Fruit fly (Drosophila melanogaster): ENCODE results near the gene CG7069.

Gene CG7069

dm6 chr3R:22379942-22380341 lies 7.3 kb downstream of the CG7069 start, which contains the start of gene CG34149:
CG34149 (plus strand) TSS chr3R:22380128.
- no peak for TF ChIP-seq D1 (tag; optimal IDR thresholded peaks at IDR 0.05)
- no peak for TF ChIP-seq CG17806 (tag; optimal IDR thresholded peaks at IDR 0.05)
- TF ChIP-seq rn (GFP tag; IDR thresholded peaks at IDR 0.05) = no peak
- TF ChIP-seq CG9948 (tag; optimal IDR thresholded peaks at IDR 0.05) = no peak
- TF ChIP-seq CG34367 (tag; optimal IDR thresholded peaks at IDR 0.05) = no peak
- no peak for TF ChIP-seq CG13204 (GFP tag; optimal IDR thresholded peaks at IDR 0.05)
- no peak for TF ChIP-seq CG8301 (tag; optimal IDR thresholded peaks at IDR 0.05)
- no peak for TF ChIP-seq CG15710 (tag; optimal IDR thresholded peaks at IDR 0.05)
- TF ChIP-seq CG8159 (tag; optimal IDR thresholded peaks at IDR 0.05) = no peak
- no peak for TF ChIP-seq Ets98B (GFP tag; IDR thresholded peaks at IDR 0.05)
- no peak for TF ChIP-seq CG4496 (GFP tag; IDR thresholded peaks at IDR 0.05)
- TF ChIP-seq fd96Ca (GFP tag; IDR thresholded peaks at IDR 0.05) = no peak
- no peak for TF ChIP-seq CG12605 (GFP tag; IDR thresholded peaks at IDR 0.05)
- TF ChIP-seq EcR (GFP tag; optimal IDR thresholded peaks at IDR 0.05) = no peak
- no peak for TF ChIP-seq CG10348 (GFP tag; IDR thresholded peaks at IDR 0.05)
- TF ChIP-seq Pif1A (GFP tag; optimal IDR thresholded peaks at IDR 0.05) = no peak
- TF ChIP-seq Snoo (tag; optimal IDR thresholded peaks at IDR 0.05) = no peak
- no peak for TF ChIP-seq Pif1B (GFP tag; optimal IDR thresholded peaks at IDR 0.05)
- no peak for TF ChIP-seq CG32121 (GFP tag; IDR thresholded peaks at IDR 0.05)
- no peak for TF ChIP-seq CG14655 (GFP tag; optimal IDR thresholded peaks at IDR 0.05)

dm6 chr3R:22381077-22381476 lies 8.4 kb downstream of the CG7069 start, which contains the start of gene CG43342:
CG43342 (plus strand) TSS chr3R:22381340.
- TF ChIP-seq CG4496 (GFP tag; IDR thresholded peaks at IDR 0.05) = no peak

- TF ChIP-seq CG15710 (tag; optimal IDR thresholded peaks at IDR 0.05) (no peak), CG4496 (GFP tag; IDR thresholded peaks at IDR 0.05) (no peak), D1 (tag; optimal IDR thresholded peaks at IDR 0.05) (no peak), CG34367 (tag; optimal IDR thresholded peaks at IDR 0.05) (no peak), Snoo (tag; optimal IDR thresholded peaks at IDR 0.05) (no peak), CG17806 (tag; optimal IDR thresholded peaks at IDR 0.05) (no peak), CG12605 (GFP tag; IDR thresholded peaks at IDR 0.05) (no peak), Ets98B (GFP tag; IDR thresholded peaks at IDR 0.05) (no peak), EcR (GFP tag; optimal IDR thresholded peaks at IDR 0.05) (no peak), rn (GFP tag; IDR thresholded peaks at IDR 0.05) (no peak), CG8159 (tag; optimal IDR thresholded peaks at IDR 0.05) (no peak), CG32121 (GFP tag; IDR thresholded peaks at IDR 0.05) (no peak)
These were observed 9.1 kb downstream of the CG7069 start, which contains the start of gene Gpdh3 for dm6 chr3R:22381735-22382134. Gpdh3 (plus strand) TSS chr3R:22382035.

dm6 chr3R:22389614-22390013 lies 17.0 kb downstream of the CG7069 start, which contains the start of the genes CAH8 and CG7059:
CAH8 (minus strand) TSS chr3R:22389714.
CG7059 (plus strand) TSS chr3R:22389780.
- TF ChIP-seq CG12605 (GFP tag; IDR thresholded peaks at IDR 0.05) = 0 out of 2 replicates have a peak, but pooled peaks have one; percentile 11
- TF ChIP-seq gl (tag; optimal IDR thresholded peaks at IDR 0.05) = no peak

dm6 chr3R:22390109-22390508 lies 17.5 kb downstream of the CG7069 start:
- TF ChIP-seq Pif1B (GFP tag; optimal IDR thresholded peaks at IDR 0.05) = no peak
- TF ChIP-seq Pif1A (GFP tag; optimal IDR thresholded peaks at IDR 0.05) = no peak
- TF ChIP-seq CG15710 (tag; optimal IDR thresholded peaks at IDR 0.05) = no peak
- no peak for TF ChIP-seq Ets98B (GFP tag; IDR thresholded peaks at IDR 0.05)
- no peak for TF ChIP-seq CG4496 (GFP tag; IDR thresholded peaks at IDR 0.05)
- TF ChIP-seq CG8301 (tag; optimal IDR thresholded peaks at IDR 0.05) = no peak
- no peak for TF ChIP-seq CG34367 (tag; optimal IDR thresholded peaks at IDR 0.05)
- TF ChIP-seq fd96Ca (GFP tag; IDR thresholded peaks at IDR 0.05) = no peak

dm6 chr3R:22394004-22394403 lies 21.4 kb downstream of the CG7069 start, which contains the start of gene CG13857:
CG13857 (minus strand) TSS chr3R:22394104.
- TF ChIP-seq Pif1B (GFP tag; optimal IDR thresholded peaks at IDR 0.05) = no peak
- TF ChIP-seq rn (GFP tag; IDR thresholded peaks at IDR 0.05) = no peak
- TF ChIP-seq Pif1A (GFP tag; optimal IDR thresholded peaks at IDR 0.05) = no peak
- TF ChIP-seq CG34367 (tag; optimal IDR thresholded peaks at IDR 0.05) = no peak
- TF ChIP-seq CG12605 (GFP tag; IDR thresholded peaks at IDR 0.05) = no peak
- no peak for TF ChIP-seq CG8159 (tag; optimal IDR thresholded peaks at IDR 0.05)
- TF ChIP-seq fd96Ca (GFP tag; IDR thresholded peaks at IDR 0.05) = no peak

dm6 chr3R:22395409-22396178 lies 23.0 kb downstream of the CG7069 start:
- TF ChIP-seq fd96Ca (GFP tag; IDR thresholded peaks at IDR 0.05) = no peak
- TF ChIP-seq CG15710 (tag; optimal IDR thresholded peaks at IDR 0.05) = no peak
- TF ChIP-seq CG13204 (GFP tag; optimal IDR thresholded peaks at IDR 0.05) = no peak
- TF ChIP-seq D1 (tag; optimal IDR thresholded peaks at IDR 0.05) = no peak
- TF ChIP-seq CG8159 (tag; optimal IDR thresholded peaks at IDR 0.05) = no peak
- no peak for TF ChIP-seq CG17806 (tag; optimal IDR thresholded peaks at IDR 0.05)
- TF ChIP-seq Snoo (tag; optimal IDR thresholded peaks at IDR 0.05) = no peak
- TF ChIP-seq CG14655 (GFP tag; optimal IDR thresholded peaks at IDR 0.05) = peak; percentile 68
- no peak for TF ChIP-seq CG32121 (GFP tag; IDR thresholded peaks at IDR 0.05)
- TF ChIP-seq EcR (GFP tag; optimal IDR thresholded peaks at IDR 0.05) = no peak
- no peak for TF ChIP-seq CG34367 (tag; optimal IDR thresholded peaks at IDR 0.05)
- TF ChIP-seq gl (tag; optimal IDR thresholded peaks at IDR 0.05) = no peak
- TF ChIP-seq Pif1B (GFP tag; optimal IDR thresholded peaks at IDR 0.05) = no peak
- no peak for TF ChIP-seq CG12605 (GFP tag; IDR thresholded peaks at IDR 0.05)
- no peak for TF ChIP-seq Pif1A (GFP tag; optimal IDR thresholded peaks at IDR 0.05)
- TF ChIP-seq CG9948 (tag; optimal IDR thresholded peaks at IDR 0.05) = peak; percentile 23
- TF ChIP-seq rn (GFP tag; IDR thresholded peaks at IDR 0.05) = no peak
- TF ChIP-seq CG10348 (GFP tag; IDR thresholded peaks at IDR 0.05) = no peak
- peak; percentile 64 for TF ChIP-seq CG8301 (tag; optimal IDR thresholded peaks at IDR 0.05)
- TF ChIP-seq CG4496 (GFP tag; IDR thresholded peaks at IDR 0.05) = peak; percentile 57; the same call in 1 of the 3 replicates
- TF ChIP-seq Ets98B (GFP tag; IDR thresholded peaks at IDR 0.05) = 0 out of 2 replicates have a peak, but pooled peaks have one; percentile 23

All from whole organism, pupa.